Worm (Caenorhabditis elegans): ENCODE data around the gene ace-4.
A peak's percentile ranks its signal among the peaks of the same experiment; 100 is the strongest.

Gene ace-4

ce11 chrII:14155259-14156023 lies 42.4 kb upstream of the ace-4 start, which contains the start of the genes rpl-43 and xrn-2 (continued):
- TF ChIP-seq unc-39 (tag; optimal IDR thresholded peaks at IDR 0.05) (no peak), nhr-10 (tag; optimal IDR thresholded peaks at IDR 0.05) (no peak), hlh-30 (tag; optimal IDR thresholded peaks at IDR 0.05; ENCODE audit: insufficient read depth) (no peak), Y105C5A.15 (GFP tag; IDR thresholded peaks at IDR 0.05) (0 out of 2 replicates have a peak, but pooled peaks have one; percentile 46), F49E8.2 (tag; optimal IDR thresholded peaks at IDR 0.05; ENCODE audit: borderline replicate concordance) (peak; percentile 86), cey-2 (tag; optimal IDR thresholded peaks at IDR 0.05; ENCODE audit: borderline replicate concordance, insufficient read depth) (no peak), lin-15B (tag; optimal IDR thresholded peaks at IDR 0.05) (no peak), nhr-77 (tag; optimal IDR thresholded peaks at IDR 0.05) (no peak), hif-1 (tag; optimal IDR thresholded peaks at IDR 0.05) (no peak), hmg-1.1 (GFP tag; IDR thresholded peaks at IDR 0.05) (no peak), Y75B8A.6 (GFP tag; IDR thresholded peaks at IDR 0.05) (no peak), nhr-102 (tag; optimal IDR thresholded peaks at IDR 0.05) (peak; percentile 28), F44E2.7 (GFP tag; IDR thresholded peaks at IDR 0.05) (no peak), ztf-11 (tag; optimal IDR thresholded peaks at IDR 0.05) (no peak), tag-97 (GFP tag; IDR thresholded peaks at IDR 0.05) (no peak), dmd-6 (GFP tag; IDR thresholded peaks at IDR 0.05) (no peak), lin-39 (tag; optimal IDR thresholded peaks at IDR 0.05) (no peak), nhr-76 (tag; optimal IDR thresholded peaks at IDR 0.05) (no peak), nhr-42 (GFP tag; IDR thresholded peaks at IDR 0.05) (no peak), saeg-2 (GFP tag; IDR thresholded peaks at IDR 0.05) (no peak), lin-1 (GFP tag; IDR thresholded peaks at IDR 0.05) (peak; percentile 72; the same call in 1 of the 2 replicates), nhr-28 (tag; optimal IDR thresholded peaks at IDR 0.05) (no peak), pqm-1 (tag; optimal IDR thresholded peaks at IDR 0.05) (no peak), madf-9 (GFP tag; conservative IDR thresholded peaks at IDR 0.05) (no peak), ZK546.5 (tag; optimal IDR thresholded peaks at IDR 0.05) (no peak), mep-1 (tag; optimal IDR thresholded peaks at IDR 0.05) (no peak), F26F4.8 (GFP tag; conservative IDR thresholded peaks at IDR 0.05) (0 out of 2 replicates have a peak, but pooled peaks have one; percentile 5), ceh-82 (tag; optimal IDR thresholded peaks at IDR 0.05) (no peak), fos-1 (tag; optimal IDR thresholded peaks at IDR 0.05) (no peak), duxl-1 (tag; optimal IDR thresholded peaks at IDR 0.05; ENCODE audit: poor library complexity) (no peak), ZK337.2 (GFP tag; IDR thresholded peaks at IDR 0.05) (no peak), lsy-2 (tag; optimal IDR thresholded peaks at IDR 0.05) (no peak), vab-7 (GFP tag; IDR thresholded peaks at IDR 0.05) (0 out of 2 replicates have a peak, but pooled peaks have one; percentile 10), sdz-12 (GFP tag; optimal IDR thresholded peaks at IDR 0.05) (no peak), lin-38 (GFP tag; IDR thresholded peaks at IDR 0.05) (peak; percentile 86), dpl-1 (GFP tag; optimal IDR thresholded peaks at IDR 0.05) (no peak), nhr-48 (tag; optimal IDR thresholded peaks at IDR 0.05) (no peak), ztf-7 (tag; optimal IDR thresholded peaks at IDR 0.05) (no peak), nhr-237 (tag; optimal IDR thresholded peaks at IDR 0.05) (no peak), mxl-3 (GFP tag; optimal IDR thresholded peaks at IDR 0.05) (no peak), spr-1 (tag; optimal IDR thresholded peaks at IDR 0.05) (peak; percentile 9), zip-2 (tag; optimal IDR thresholded peaks at IDR 0.05) (no peak), dmd-9 (GFP tag; IDR thresholded peaks at IDR 0.05) (no peak), set-16 (GFP tag; IDR thresholded peaks at IDR 0.05) (peak; percentile 77), ces-1 (GFP tag; optimal IDR thresholded peaks at IDR 0.05) (no peak), ceh-44 (GFP tag; IDR thresholded peaks at IDR 0.05) (no peak), daf-12 (tag; optimal IDR thresholded peaks at IDR 0.05) (no peak), daf-8 (GFP tag; IDR thresholded peaks at IDR 0.05) (no peak), unc-62 (GFP tag; optimal IDR thresholded peaks at IDR 0.05 in 1 of 2) (no peak), unc-62 (tag; optimal IDR thresholded peaks at IDR 0.05) (no peak), lim-7 (GFP tag; IDR thresholded peaks at IDR 0.05) (no peak)
